Fruit fly (Drosophila melanogaster) whole organism, embryonic: Measurements from ENCODE around the gene Utx.

Source experiments
- Antp ChIP-seq: fragments of 200-800 bp; sonication (Bioruptor generic); optimal IDR thresholded peaks from 3 replicates; lab custom pipeline; 2016; ENCODE audit warnings: missing biosample characterization, missing genetic modification characterization
- CG10267 ChIP-seq: fragments of 200-800 bp; sonication (Bioruptor generic); optimal IDR thresholded peaks from 2 replicates; lab custom pipeline; 2018; ENCODE audit warnings: missing biosample characterization, mild to moderate bottlenecking, missing genetic modification characterization, moderate library complexity
- CG10274 ChIP-seq: fragments of 200-800 bp; sonication (Bioruptor generic); optimal IDR thresholded peaks from 3 replicates; lab custom pipeline; 2017; ENCODE audit warnings: missing biosample characterization, mild to moderate bottlenecking, missing genetic modification characterization
- CG10431 ChIP-seq: fragments of 200-800 bp; sonication (Bioruptor generic); optimal IDR thresholded peaks from 3 replicates; lab custom pipeline; 2018; ENCODE audit warnings: missing biosample characterization, mild to moderate bottlenecking, missing genetic modification characterization
- CG11247 ChIP-seq: fragments of 200-800 bp; sonication (Bioruptor generic); IDR thresholded peaks from 2 replicates; pipeline ENCODE4 v1.3.6; 2022; ENCODE audit warnings: missing biosample characterization, missing genetic modification characterization
- CG11696 ChIP-seq: fragments of 200-800 bp; sonication (Bioruptor generic); IDR thresholded peaks from 2 replicates; pipeline ENCODE4 v1.3.6; 2022; ENCODE audit warnings: missing biosample characterization, missing genetic modification characterization
- CG12942 ChIP-seq: fragments of 200-800 bp; sonication (Bioruptor generic); optimal IDR thresholded peaks from 3 replicates; lab custom pipeline; 2016; ENCODE audit warnings: missing biosample characterization, missing genetic modification characterization
- CG14710 ChIP-seq: fragments of 200-800 bp; sonication (Bioruptor generic); optimal IDR thresholded peaks from 3 replicates; lab custom pipeline; 2019; ENCODE audit warnings: missing biosample characterization, mild to moderate bottlenecking, missing genetic modification characterization, moderate library complexity
- CG15601 ChIP-seq: fragments of 200-800 bp; sonication (Bioruptor generic); optimal IDR thresholded peaks from 3 replicates; lab custom pipeline; 2019; ENCODE audit warnings: missing biosample characterization, mild to moderate bottlenecking, missing genetic modification characterization, moderate library complexity
- CG2712 ChIP-seq: fragments of 200-800 bp; optimal IDR thresholded peaks from 3 replicates; lab custom pipeline; 2019; ENCODE audit warnings: missing biosample characterization, mild to moderate bottlenecking, missing genetic modification characterization, moderate library complexity
- CG30020 ChIP-seq: fragments of 200-800 bp; optimal IDR thresholded peaks from 2 replicates; lab custom pipeline; 2019; ENCODE audit warnings: missing biosample characterization, mild to moderate bottlenecking, missing genetic modification characterization, moderate library complexity
- CG31224 ChIP-seq: fragments of 200-800 bp; sonication (Bioruptor generic); IDR thresholded peaks from 2 replicates; pipeline ENCODE4 v1.3.6; 2022; ENCODE audit warnings: missing biosample characterization, missing genetic modification characterization
- CG32767 ChIP-seq: fragments of 200-800 bp; sonication (Bioruptor generic); IDR thresholded peaks from 2 replicates; pipeline ENCODE4 v1.3.6; 2022; ENCODE audit warnings: missing biosample characterization, missing genetic modification characterization
- CG34376 ChIP-seq: fragments of 200-800 bp; sonication (Bioruptor generic); optimal IDR thresholded peaks from 2 replicates; lab custom pipeline; 2018; ENCODE audit warnings: missing biosample characterization, mild to moderate bottlenecking, missing genetic modification characterization
- CG4617 ChIP-seq: fragments of 200-800 bp; sonication (Bioruptor generic); optimal IDR thresholded peaks from 3 replicates; lab custom pipeline; 2016; ENCODE audit warnings: missing biosample characterization, missing genetic modification characterization, borderline replicate concordance
- CG6689 ChIP-seq: fragments of 200-800 bp; sonication (Bioruptor generic); IDR thresholded peaks from 2 replicates; pipeline ENCODE4 v1.3.6; 2022; ENCODE audit warnings: missing biosample characterization, missing genetic modification characterization
- CG7928 ChIP-seq: fragments of 200-800 bp; sonication (Bioruptor generic); optimal IDR thresholded peaks from 2 replicates; lab custom pipeline; 2017; ENCODE audit warnings: missing biosample characterization, mild to moderate bottlenecking, missing genetic modification characterization
- CG9797 ChIP-seq: fragments of 200-800 bp; sonication (Bioruptor generic); optimal IDR thresholded peaks from 3 replicates; lab custom pipeline; 2018; ENCODE audit warnings: missing biosample characterization, mild to moderate bottlenecking, missing genetic modification characterization
- Dp ChIP-seq: fragments of 200-800 bp; sonication (Bioruptor generic); optimal IDR thresholded peaks from 2 replicates; lab custom pipeline; 2018; ENCODE audit warnings: missing biosample characterization, mild to moderate bottlenecking, missing genetic modification characterization, moderate library complexity
- GATAe ChIP-seq: fragments of 200-800 bp; sonication (Bioruptor generic); conservative IDR thresholded peaks from 2 replicates; pipeline ENCODE4 v1.3.6; 2022; ENCODE audit warnings: missing biosample characterization, missing genetic modification characterization
- Hr39 ChIP-seq: fragments of >200 bp; optimal IDR thresholded peaks from 2 replicates; lab custom pipeline; 2017
- MESR4 ChIP-seq: fragments of 200-800 bp; sonication (Bioruptor generic); optimal IDR thresholded peaks from 2 replicates; lab custom pipeline; 2018; ENCODE audit warnings: missing biosample characterization, mild to moderate bottlenecking, missing genetic modification characterization, moderate library complexity
- Pdp1 ChIP-seq, 2 experiments: fragments of 200-800 bp; sonication (Bioruptor generic); optimal IDR thresholded peaks; 3 replicates each; lab custom pipeline; 2016; ENCODE audit warnings: missing biosample characterization in 2 of 2, missing genetic modification characterization in 2 of 2, mild to moderate bottlenecking in 1 of 2, moderate library complexity in 1 of 2
- YL-1 ChIP-seq: fragments of 200-800 bp; sonication (Bioruptor generic); optimal IDR thresholded peaks from 3 replicates; lab custom pipeline; 2017; ENCODE audit warnings: missing biosample characterization, mild to moderate bottlenecking, missing genetic modification characterization
- cg ChIP-seq: fragments of 200-800 bp; sonication (Bioruptor generic); optimal IDR thresholded peaks from 3 replicates; lab custom pipeline; 2019; ENCODE audit warnings: missing biosample characterization, mild to moderate bottlenecking, missing genetic modification characterization, moderate library complexity
- chinmo ChIP-seq: fragments of 200-800 bp; sonication (Bioruptor generic); IDR thresholded peaks from 4 replicates; pipeline ENCODE4 v1.3.6; 2022; ENCODE audit warnings: missing biosample characterization, missing genetic modification characterization; ENCODE audit not compliant: partially characterized antibody
- emc ChIP-seq: fragments of 200-800 bp; sonication (Bioruptor generic); optimal IDR thresholded peaks from 2 replicates; lab custom pipeline; 2016; ENCODE audit warnings: missing biosample characterization, missing genetic modification characterization
- eve ChIP-seq, 2 experiments: fragments of >200 bp; optimal IDR thresholded peaks; 2 replicates each; lab custom pipeline; 2017; ENCODE audit warnings: missing biosample characterization in 2 of 2, missing genetic modification characterization in 2 of 2
- ewg ChIP-seq: fragments of 200-800 bp; sonication (Bioruptor generic); optimal IDR thresholded peaks from 3 replicates; lab custom pipeline; 2017; ENCODE audit warnings: mild to moderate bottlenecking, missing biosample characterization, missing genetic modification reagents, missing genetic modification characterization
- fru ChIP-seq: fragments of >200 bp; optimal IDR thresholded peaks from 2 replicates; lab custom pipeline; 2017
- gce ChIP-seq: fragments of 200-800 bp; sonication (Bioruptor generic); IDR thresholded peaks from 3 replicates; pipeline ENCODE4 v1.3.6; 2022; ENCODE audit warnings: missing biosample characterization, missing genetic modification characterization
- gfzf ChIP-seq: fragments of 200-800 bp; sonication (Bioruptor generic); optimal IDR thresholded peaks from 2 replicates; lab custom pipeline; 2016; ENCODE audit warnings: missing biosample characterization, mild to moderate bottlenecking, missing genetic modification characterization, moderate library complexity
- gt ChIP-seq: fragments of 200-800 bp; sonication (Bioruptor generic); IDR thresholded peaks from 2 replicates; pipeline ENCODE4 v1.3.6; 2022; ENCODE audit warnings: missing biosample characterization, missing genetic modification characterization
- kah ChIP-seq: fragments of 200-800 bp; sonication (Bioruptor generic); optimal IDR thresholded peaks from 2 replicates; lab custom pipeline; 2018; ENCODE audit warnings: missing biosample characterization, mild to moderate bottlenecking, missing genetic modification characterization
- lbe ChIP-seq: fragments of 200-800 bp; sonication (Bioruptor generic); optimal IDR thresholded peaks from 2 replicates; lab custom pipeline; 2016; ENCODE audit warnings: missing biosample characterization, mild to moderate bottlenecking, missing genetic modification characterization
- nerfin-1 ChIP-seq: fragments of 200-800 bp; sonication (Bioruptor generic); optimal IDR thresholded peaks from 3 replicates; lab custom pipeline; 2019; ENCODE audit warnings: missing biosample characterization, mild to moderate bottlenecking, missing genetic modification characterization, moderate library complexity
- oc ChIP-seq: fragments of 200-800 bp; sonication (Bioruptor generic); optimal IDR thresholded peaks from 2 replicates; lab custom pipeline; 2018; ENCODE audit warnings: missing biosample characterization, mild to moderate bottlenecking, missing genetic modification characterization, moderate library complexity
- pzg ChIP-seq: fragments of 200-800 bp; sonication (Bioruptor generic); optimal IDR thresholded peaks from 3 replicates; lab custom pipeline; 2018; ENCODE audit warnings: missing biosample characterization, mild to moderate bottlenecking, missing genetic modification characterization, moderate library complexity
- scrt ChIP-seq: fragments of 200-800 bp; sonication (Bioruptor generic); optimal IDR thresholded peaks from 2 replicates; lab custom pipeline; 2018; ENCODE audit warnings: missing biosample characterization, mild to moderate bottlenecking, missing genetic modification characterization, moderate library complexity
- sd ChIP-seq: fragments of 200-800 bp; sonication (Bioruptor generic); optimal IDR thresholded peaks from 3 replicates; lab custom pipeline; 2018; ENCODE audit warnings: missing biosample characterization, mild to moderate bottlenecking, missing genetic modification characterization, moderate library complexity
- sens ChIP-seq: fragments of 200-800 bp; sonication (Bioruptor generic); peaks from one replicate; lab custom pipeline; 2016; ENCODE audit warnings: missing biosample characterization, missing genetic modification characterization
- stwl ChIP-seq: fragments of 200-800 bp; sonication (Bioruptor generic); optimal IDR thresholded peaks from 3 replicates; lab custom pipeline; 2018; ENCODE audit warnings: missing biosample characterization, mild to moderate bottlenecking, missing genetic modification characterization, moderate library complexity
- trem ChIP-seq: fragments of 200-800 bp; optimal IDR thresholded peaks from 3 replicates; lab custom pipeline; 2019; ENCODE audit warnings: missing biosample characterization, mild to moderate bottlenecking, missing genetic modification characterization, moderate library complexity
- zen ChIP-seq: fragments of 200-800 bp; sonication (Bioruptor generic); optimal IDR thresholded peaks from 3 replicates; lab custom pipeline; 2018; ENCODE audit warnings: missing biosample characterization, mild to moderate bottlenecking, missing genetic modification characterization, moderate library complexity

Gene Utx

DNA sequence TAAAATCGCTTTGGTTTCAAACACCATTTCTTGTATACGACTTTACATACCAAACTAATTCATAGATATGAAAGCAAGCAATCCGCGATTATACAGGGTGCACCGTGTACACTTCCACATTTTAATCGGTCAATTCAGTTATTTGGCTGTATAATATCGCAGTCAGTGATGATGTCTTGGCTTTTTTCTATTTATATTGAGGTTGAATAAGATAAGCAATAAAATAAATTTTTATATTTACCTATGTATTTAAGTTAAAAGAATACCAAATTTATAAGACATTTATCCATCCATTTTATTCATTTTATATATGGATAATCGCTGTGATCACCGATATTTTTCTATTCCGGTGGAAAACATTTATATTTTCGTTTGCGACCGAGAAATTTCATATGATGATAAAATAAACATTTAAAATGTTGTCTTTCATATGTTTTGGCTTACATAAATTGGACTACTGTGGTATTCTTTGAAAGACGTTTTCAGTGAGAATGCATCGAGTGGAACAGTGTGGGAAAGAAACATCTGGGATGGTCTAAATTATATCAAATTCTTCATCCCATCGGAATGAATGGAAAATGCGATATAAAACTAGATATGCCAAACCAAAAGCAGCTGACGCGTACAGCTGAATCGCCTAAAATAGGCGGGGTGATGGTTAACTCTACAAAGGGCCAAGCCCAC, 51.7 kb downstream of the Utx start, which contains the start of gene CG5708 (continued):
- no peak for TF ChIP-seq CG6689 (GFP tag; lab: Robert Waterston, UW)
- TF ChIP-seq fru, result no peak
- TF ChIP-seq CG7928 (GFP tag; lab: Kevin White, UChicago), result no peak
- TF ChIP-seq Antp, result no peak
- no peak for TF ChIP-seq CG11247 (GFP tag; lab: Robert Waterston, UW)

DNA sequence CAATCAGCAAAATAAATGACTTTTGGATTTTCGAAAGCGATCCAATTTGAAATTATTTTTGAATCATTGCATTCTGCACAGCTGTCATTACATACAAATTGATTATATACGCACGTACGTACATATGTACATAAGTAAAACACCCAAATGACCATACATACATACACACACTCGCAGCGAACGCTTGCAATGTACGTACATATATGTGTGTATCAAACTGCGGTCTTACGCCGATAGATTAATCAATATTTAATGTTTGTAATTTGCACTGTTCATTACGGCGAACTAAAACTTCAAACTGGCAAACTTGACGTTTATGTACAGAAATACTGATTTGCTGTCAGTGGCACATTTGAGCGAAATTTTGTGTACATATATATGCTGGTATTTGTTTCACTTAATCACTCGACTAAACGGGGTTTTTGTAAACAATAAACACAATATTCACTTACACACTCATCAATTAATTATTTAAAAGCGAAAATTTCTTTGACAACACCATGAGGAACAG, 52.3 kb downstream of the Utx start:
- TF ChIP-seq nerfin-1 (tag; lab: Kevin White, UChicago) (peak; percentile 42), CG32767 (0 out of 2 replicates have a peak, but pooled peaks have one; percentile 25), Hr39 (lab: Kevin White, UChicago) (no peak), cg (GFP tag; lab: Kevin White, UChicago) (peak; percentile 72), oc (tag; lab: Kevin White, UChicago) (no peak), Antp (no peak), sens (GFP tag; lab: Kevin White, UChicago) (peak; percentile 14), lbe (GFP tag; lab: Kevin White, UChicago) (peak; percentile 16), eve (GFP tag; optimal IDR thresholded peaks at IDR 0.05; lab: Kevin White, UChicago) (peak in 1 of 2 experiments; percentile 81), MESR4 (peak; percentile 67), emc (GFP tag; lab: Kevin White, UChicago) (no peak), CG34376 (GFP tag; lab: Kevin White, UChicago) (peak; percentile 10)

DNA sequence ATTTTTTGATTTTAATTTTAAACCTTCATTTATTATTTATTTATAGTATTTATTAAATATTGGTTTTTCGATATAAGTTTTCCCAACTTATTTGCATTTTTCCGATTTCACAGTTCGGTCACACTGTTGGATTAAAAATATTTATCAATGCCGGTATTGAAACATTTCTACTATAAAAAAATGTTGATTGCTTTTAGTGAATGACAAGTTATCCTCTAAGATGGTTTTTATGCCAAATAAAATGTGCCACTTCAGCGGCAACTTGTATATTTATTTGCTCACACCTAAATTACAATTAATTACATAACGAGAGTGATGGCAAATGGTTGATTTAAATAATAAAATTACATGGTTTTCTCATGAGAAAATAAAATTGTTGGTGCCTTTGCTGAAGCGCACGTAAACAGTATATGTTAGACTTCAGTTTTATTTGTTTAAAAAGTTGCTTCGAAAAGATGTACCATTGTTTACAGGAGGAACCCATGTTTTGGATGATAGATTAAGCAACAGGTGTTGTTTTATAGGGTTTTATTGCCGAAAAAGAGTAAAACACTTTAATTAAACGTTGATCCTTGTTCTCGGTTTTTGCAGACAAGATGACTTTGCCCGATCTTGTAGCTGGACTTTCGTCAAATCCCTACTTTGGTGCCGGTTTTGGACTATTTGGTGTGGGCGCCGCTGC, 55.9 kb downstream of the Utx start, which contains the start of gene Bcs1:
Gene Bcs1, plus strand, starts transcription at position 108 of the 682 bp plus-strand sequence.
- TF ChIP-seq gt (GFP tag; lab: Robert Waterston, UW) (no peak), MESR4 (peak; percentile 13), stwl (tag; lab: Kevin White, UChicago) (peak; percentile 24), Pdp1 (GFP tag; optimal IDR thresholded peaks at IDR 0.05; lab: Kevin White, UChicago) (peak in 1 of 2 experiments; percentile 95), CG10274 (GFP tag; lab: Kevin White, UChicago) (no peak), kah (GFP tag; lab: Kevin White, UChicago) (peak; percentile 91), CG2712 (tag; lab: Kevin White, UChicago) (peak; percentile 19), pzg (peak; percentile 25), CG10431 (no peak), trem (peak; percentile 48), gfzf (GFP tag; lab: Kevin White, UChicago) (peak; percentile 57), lbe (GFP tag; lab: Kevin White, UChicago) (peak; percentile 62), CG12942 (no peak), zen (tag; lab: Kevin White, UChicago) (no peak), CG10267 (tag; lab: Kevin White, UChicago) (peak; percentile 9), CG31224 (no peak), chinmo (GFP tag; lab: Robert Waterston, UW) (no peak), GATAe (GFP tag; lab: Robert Waterston, UW) (no peak), eve (GFP tag; optimal IDR thresholded peaks at IDR 0.05; lab: Kevin White, UChicago) (peak in 1 of 2 experiments; percentile 69), CG30020 (tag; lab: Kevin White, UChicago) (peak; percentile 69), sd (tag; lab: Kevin White, UChicago) (peak; percentile 27), scrt (peak; percentile 15), CG15601 (tag; lab: Kevin White, UChicago) (peak; percentile 15), ewg (GFP tag; lab: Kevin White, UChicago) (no peak), CG4617 (GFP tag; lab: Kevin White, UChicago) (peak; percentile 8), nerfin-1 (tag; lab: Kevin White, UChicago) (peak; percentile 21), CG11696 (GFP tag; lab: Robert Waterston, UW) (no peak), Dp (peak; percentile 26), gce (GFP tag; lab: Robert Waterston, UW) (no peak), CG9797 (GFP tag; lab: Kevin White, UChicago) (peak; percentile 45), CG14710 (tag; lab: Kevin White, UChicago) (peak; percentile 15), YL-1 (GFP tag; lab: Kevin White, UChicago) (peak; percentile 26)
